Fruit fly (Drosophila melanogaster): ENCODE results near the gene CG7627.

The CG7627 gene

dm6 chr2L:8398721-8399120, 36.5 kb upstream of the CG7627 start, which contains the start of gene CG13386:
Gene CG13386 (plus strand): TSS chr2L:8399021.
- TF ChIP-seq CG17806 (tag; optimal IDR thresholded peaks at IDR 0.05) (no peak), rn (GFP tag; IDR thresholded peaks at IDR 0.05) (no peak), fd96Ca (GFP tag; IDR thresholded peaks at IDR 0.05) (no peak), CG4496 (GFP tag; IDR thresholded peaks at IDR 0.05) (no peak), Ets98B (GFP tag; IDR thresholded peaks at IDR 0.05) (no peak), CG10348 (GFP tag; IDR thresholded peaks at IDR 0.05) (no peak), CG34367 (tag; optimal IDR thresholded peaks at IDR 0.05) (no peak), CG9948 (tag; optimal IDR thresholded peaks at IDR 0.05) (no peak), CG15710 (tag; optimal IDR thresholded peaks at IDR 0.05) (no peak), CG12605 (GFP tag; IDR thresholded peaks at IDR 0.05) (no peak), Snoo (tag; optimal IDR thresholded peaks at IDR 0.05) (no peak), CG14655 (GFP tag; optimal IDR thresholded peaks at IDR 0.05) (no peak), gl (tag; optimal IDR thresholded peaks at IDR 0.05) (no peak), CG8301 (tag; optimal IDR thresholded peaks at IDR 0.05) (no peak), CG32121 (GFP tag; IDR thresholded peaks at IDR 0.05) (no peak), CG13204 (GFP tag; optimal IDR thresholded peaks at IDR 0.05) (no peak)

- TF ChIP-seq CG17806 (tag; optimal IDR thresholded peaks at IDR 0.05) (no peak), rn (GFP tag; IDR thresholded peaks at IDR 0.05) (no peak), gl (tag; optimal IDR thresholded peaks at IDR 0.05) (no peak), CG8159 (tag; optimal IDR thresholded peaks at IDR 0.05) (no peak), CG32121 (GFP tag; IDR thresholded peaks at IDR 0.05) (no peak), Snoo (tag; optimal IDR thresholded peaks at IDR 0.05) (no peak), CG13204 (GFP tag; optimal IDR thresholded peaks at IDR 0.05) (no peak), CG34367 (tag; optimal IDR thresholded peaks at IDR 0.05) (no peak), D1 (tag; optimal IDR thresholded peaks at IDR 0.05) (no peak), CG10348 (GFP tag; IDR thresholded peaks at IDR 0.05) (no peak), CG8301 (tag; optimal IDR thresholded peaks at IDR 0.05) (no peak), Ets98B (GFP tag; IDR thresholded peaks at IDR 0.05) (no peak), fd96Ca (GFP tag; IDR thresholded peaks at IDR 0.05) (no peak), CG15710 (tag; optimal IDR thresholded peaks at IDR 0.05) (no peak), CG12605 (GFP tag; IDR thresholded peaks at IDR 0.05) (no peak), Pif1B (GFP tag; optimal IDR thresholded peaks at IDR 0.05) (no peak), CG14655 (GFP tag; optimal IDR thresholded peaks at IDR 0.05) (no peak), Pif1A (GFP tag; optimal IDR thresholded peaks at IDR 0.05) (no peak)
Measured at dm6 chr2L:8395996-8396699, 33.9 kb upstream of the CG7627 start, which contains the start of the genes Peritrophin-15a and CG13385. Gene Peritrophin-15a (minus strand): TSS chr2L:8396096. Gene CG13385 (plus strand): TSS chr2L:8396649.

DNA sequence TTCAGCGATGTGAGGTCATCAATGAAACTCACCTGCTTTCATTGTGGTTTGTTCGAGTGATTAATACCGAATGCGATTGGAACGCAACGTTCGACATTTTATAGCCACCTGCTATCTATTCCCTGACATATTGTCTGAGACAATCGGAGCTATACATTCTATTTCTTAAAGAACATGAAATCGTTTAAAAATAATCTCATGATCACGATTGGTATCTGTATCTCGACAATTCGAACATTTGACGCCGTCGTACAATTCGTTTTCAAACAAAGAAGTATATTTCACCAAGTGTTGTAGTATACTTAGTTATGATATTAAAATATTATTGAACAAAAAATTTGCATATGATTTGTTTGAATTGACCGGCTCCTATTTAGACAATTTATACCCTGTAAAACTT, 32.6 kb upstream of the CG7627 start, which contains the start of gene Peritrophin-15b:
TSS of gene Peritrophin-15b (minus strand) at position 101 of the 400 bp plus-strand sequence.
- TF ChIP-seq CG32121 (GFP tag; IDR thresholded peaks at IDR 0.05) (no peak), CG12605 (GFP tag; IDR thresholded peaks at IDR 0.05) (no peak), CG8301 (tag; optimal IDR thresholded peaks at IDR 0.05) (no peak), CG17806 (tag; optimal IDR thresholded peaks at IDR 0.05) (no peak)

DNA sequence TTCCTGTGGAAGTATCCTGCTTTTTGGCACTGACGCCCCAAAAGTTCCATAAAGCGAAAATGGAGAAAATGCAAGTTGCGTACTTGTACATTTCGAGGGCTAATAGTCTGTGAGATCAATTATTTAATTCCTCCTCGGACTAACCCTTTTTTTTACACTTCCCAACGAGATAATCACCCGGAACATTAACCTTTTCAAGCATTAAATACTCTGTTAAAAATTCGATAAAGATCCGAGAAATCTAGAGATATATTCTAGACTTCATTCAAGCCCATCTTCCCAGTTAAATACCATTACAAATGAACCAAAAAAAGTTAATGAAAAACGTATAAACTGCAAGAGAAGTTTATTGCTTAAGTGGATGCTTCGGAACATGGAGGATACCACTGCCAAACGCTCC, 31.9 kb upstream of the CG7627 start, which contains the start of gene lectin-29Ca:
TSS of gene lectin-29Ca (minus strand) at position 101 of the 400 bp plus-strand sequence.
- TF ChIP-seq gl (tag; optimal IDR thresholded peaks at IDR 0.05) (no peak), Snoo (tag; optimal IDR thresholded peaks at IDR 0.05) (no peak), D1 (tag; optimal IDR thresholded peaks at IDR 0.05) (no peak), CG13204 (GFP tag; optimal IDR thresholded peaks at IDR 0.05) (no peak), Ets98B (GFP tag; IDR thresholded peaks at IDR 0.05) (no peak), CG12605 (GFP tag; IDR thresholded peaks at IDR 0.05) (no peak), CG14655 (GFP tag; optimal IDR thresholded peaks at IDR 0.05) (no peak), Pif1A (GFP tag; optimal IDR thresholded peaks at IDR 0.05) (no peak), Pif1B (GFP tag; optimal IDR thresholded peaks at IDR 0.05) (no peak), CG32121 (GFP tag; IDR thresholded peaks at IDR 0.05) (no peak), rn (GFP tag; IDR thresholded peaks at IDR 0.05) (no peak), CG10348 (GFP tag; IDR thresholded peaks at IDR 0.05) (no peak), EcR (GFP tag; optimal IDR thresholded peaks at IDR 0.05) (no peak)

dm6 chr2L:8393122-8393521, 30.9 kb upstream of the CG7627 start, which contains the start of gene Acp29AB:
Gene Acp29AB (minus strand): TSS chr2L:8393222.
- TF ChIP-seq Pif1B (GFP tag; optimal IDR thresholded peaks at IDR 0.05), result no peak
- TF ChIP-seq CG8301 (tag; optimal IDR thresholded peaks at IDR 0.05), result no peak
- TF ChIP-seq rn (GFP tag; IDR thresholded peaks at IDR 0.05), result no peak
- TF ChIP-seq CG34367 (tag; optimal IDR thresholded peaks at IDR 0.05), result no peak
- TF ChIP-seq CG15710 (tag; optimal IDR thresholded peaks at IDR 0.05), result no peak
- TF ChIP-seq CG17806 (tag; optimal IDR thresholded peaks at IDR 0.05), result no peak
- no peak for TF ChIP-seq D1 (tag; optimal IDR thresholded peaks at IDR 0.05)
- TF ChIP-seq CG13204 (GFP tag; optimal IDR thresholded peaks at IDR 0.05), result no peak
- TF ChIP-seq CG8159 (tag; optimal IDR thresholded peaks at IDR 0.05), result no peak
- TF ChIP-seq Pif1A (GFP tag; optimal IDR thresholded peaks at IDR 0.05), result no peak
- no peak for TF ChIP-seq CG10348 (GFP tag; IDR thresholded peaks at IDR 0.05)

- no peak for TF ChIP-seq D1 (tag; optimal IDR thresholded peaks at IDR 0.05)
- no peak for TF ChIP-seq CG8301 (tag; optimal IDR thresholded peaks at IDR 0.05)
- no peak for TF ChIP-seq CG12605 (GFP tag; IDR thresholded peaks at IDR 0.05)
- no peak for TF ChIP-seq Pif1B (GFP tag; optimal IDR thresholded peaks at IDR 0.05)
- TF ChIP-seq CG8159 (tag; optimal IDR thresholded peaks at IDR 0.05), result no peak
- TF ChIP-seq fd96Ca (GFP tag; IDR thresholded peaks at IDR 0.05), result no peak
- no peak for TF ChIP-seq EcR (GFP tag; optimal IDR thresholded peaks at IDR 0.05)
Measured at dm6 chr2L:8392298-8392697, 30.0 kb upstream of the CG7627 start, which contains the start of gene CG42820. Gene CG42820 (minus strand): TSS chr2L:8392398.
